Worm (Caenorhabditis elegans): ENCODE data around the gene slc-25A18.2.

Gene slc-25A18.2

ce11 chrIV:7477697-7478096 is 2.9 kb downstream of the slc-25A18.2 start:
- TF ChIP-seq klf-2 (GFP tag; conservative IDR thresholded peaks at IDR 0.05) = no peak
- no peak for TF ChIP-seq ref-1 (GFP tag; conservative IDR thresholded peaks at IDR 0.05)
- TF ChIP-seq ztf-23 (GFP tag; IDR thresholded peaks at IDR 0.05) = no peak
- TF ChIP-seq flt-1 (GFP tag; IDR thresholded peaks at IDR 0.05) = no peak
- TF ChIP-seq tab-1 (GFP tag; IDR thresholded peaks at IDR 0.05) = no peak
- TF ChIP-seq med-1 (GFP tag; optimal IDR thresholded peaks at IDR 0.05; ENCODE audit: insufficient read depth) = no peak
- TF ChIP-seq ztf-29 (GFP tag; IDR thresholded peaks at IDR 0.05) = no peak
- TF ChIP-seq cog-1 (tag; optimal IDR thresholded peaks at IDR 0.05) = no peak
- no peak for TF ChIP-seq T22C8.4 (GFP tag; IDR thresholded peaks at IDR 0.05)

DNA sequence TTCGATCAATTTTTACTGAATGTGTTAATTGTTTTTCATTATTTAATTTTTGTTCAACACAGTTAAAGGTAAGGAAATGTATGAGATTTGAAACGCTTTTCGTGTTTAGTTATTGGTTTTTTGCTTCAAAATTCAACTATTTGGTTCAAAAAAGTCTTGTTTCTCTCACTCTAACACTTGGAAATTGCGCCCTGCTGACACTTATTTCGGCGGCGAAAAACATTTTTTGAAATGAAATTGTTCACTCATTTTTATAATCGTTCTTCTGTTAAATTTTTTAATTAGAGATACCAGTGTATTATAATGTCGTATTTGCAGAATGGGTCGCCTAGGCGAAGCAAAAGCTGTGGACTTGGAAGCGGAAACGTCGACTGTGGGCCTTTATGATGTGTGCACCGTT is 3.3 kb downstream of the slc-25A18.2 start, which contains the start of gene rod-1:
Gene rod-1, plus strand, starts transcription at position 319 of the 400 bp plus-strand sequence.
- TF ChIP-seq flt-1 (GFP tag; IDR thresholded peaks at IDR 0.05) (no peak), klf-2 (GFP tag; conservative IDR thresholded peaks at IDR 0.05) (no peak), ztf-23 (GFP tag; IDR thresholded peaks at IDR 0.05) (no peak), tab-1 (GFP tag; IDR thresholded peaks at IDR 0.05) (no peak), med-1 (GFP tag; optimal IDR thresholded peaks at IDR 0.05; ENCODE audit: insufficient read depth) (no peak), cog-1 (tag; optimal IDR thresholded peaks at IDR 0.05) (no peak), ztf-29 (GFP tag; IDR thresholded peaks at IDR 0.05) (no peak)

DNA sequence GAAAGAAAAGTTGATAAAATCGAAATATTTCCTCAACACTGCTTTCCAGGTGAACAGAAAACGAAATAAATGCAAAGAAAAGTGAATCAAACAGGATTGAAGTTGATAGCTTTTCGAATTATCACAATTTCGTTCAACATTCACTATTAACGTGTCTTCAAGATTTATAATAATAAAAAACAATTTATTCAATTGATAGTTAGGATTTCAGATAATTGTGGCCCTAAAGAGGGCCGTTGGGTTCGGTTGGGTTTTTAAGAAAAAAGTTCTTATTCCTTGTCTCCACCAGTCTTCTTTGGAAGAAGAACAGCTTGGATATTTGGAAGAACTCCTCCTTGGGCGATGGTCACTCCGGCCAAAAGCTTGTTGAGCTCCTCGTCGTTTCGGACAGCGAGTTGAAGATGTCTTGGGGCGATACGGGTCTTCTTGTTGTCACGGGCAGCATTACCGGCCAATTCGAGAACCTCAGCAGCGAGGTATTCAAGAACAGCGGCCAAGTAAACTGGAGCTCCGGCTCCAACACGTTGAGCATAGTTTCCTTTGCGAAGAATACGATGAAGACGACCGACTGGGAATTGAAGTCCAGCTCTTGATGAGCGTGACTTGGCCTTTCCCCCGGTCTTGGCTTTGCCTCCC is 10.8 kb downstream of the slc-25A18.2 start:
- TF ChIP-seq tab-1 (GFP tag; IDR thresholded peaks at IDR 0.05) = 0 out of 2 replicates have a peak, but pooled peaks have one; percentile 8
- TF ChIP-seq ref-1 (GFP tag; conservative IDR thresholded peaks at IDR 0.05) = peak; percentile 32; the same call in 1 of the 2 replicates
- 0 out of 2 replicates have a peak, but pooled peaks have one; percentile 9 for TF ChIP-seq ztf-23 (GFP tag; IDR thresholded peaks at IDR 0.05)

ce11 chrIV:7486201-7486947 is 11.5 kb downstream of the slc-25A18.2 start, which contains the start of the genes his-61 and his-62:
TSS of gene his-61 (minus strand) at chrIV:7486217.
TSS of gene his-62 (plus strand) at chrIV:7486545.
- TF ChIP-seq flt-1 (GFP tag; IDR thresholded peaks at IDR 0.05) (peak; percentile 58), med-1 (GFP tag; optimal IDR thresholded peaks at IDR 0.05; ENCODE audit: insufficient read depth) (no peak), cog-1 (tag; optimal IDR thresholded peaks at IDR 0.05) (peak; percentile 97), ztf-23 (GFP tag; IDR thresholded peaks at IDR 0.05) (0 out of 2 replicates have a peak, but pooled peaks have one; percentile 4), tab-1 (GFP tag; IDR thresholded peaks at IDR 0.05) (no peak), klf-2 (GFP tag; conservative IDR thresholded peaks at IDR 0.05) (peak; percentile 73), ztf-29 (GFP tag; IDR thresholded peaks at IDR 0.05) (no peak; the same call in 1 of the 2 replicates)

- no peak; the same call in 1 of the 2 replicates for TF ChIP-seq tab-1 (GFP tag; IDR thresholded peaks at IDR 0.05)
- peak; percentile 60 for TF ChIP-seq cog-1 (tag; optimal IDR thresholded peaks at IDR 0.05)
- peak; percentile 90 for TF ChIP-seq flt-1 (GFP tag; IDR thresholded peaks at IDR 0.05)
- peak; percentile 67; the same call in 1 of the 2 replicates for TF ChIP-seq ztf-23 (GFP tag; IDR thresholded peaks at IDR 0.05)
- TF ChIP-seq klf-2 (GFP tag; conservative IDR thresholded peaks at IDR 0.05) = no peak
- no peak for TF ChIP-seq med-1 (GFP tag; optimal IDR thresholded peaks at IDR 0.05; ENCODE audit: insufficient read depth)
- no peak; the same call in 1 of the 2 replicates for TF ChIP-seq ztf-29 (GFP tag; IDR thresholded peaks at IDR 0.05)
- 0 out of 2 replicates have a peak, but pooled peaks have one; percentile 6 for TF ChIP-seq T22C8.4 (GFP tag; IDR thresholded peaks at IDR 0.05)
- TF ChIP-seq ref-1 (GFP tag; conservative IDR thresholded peaks at IDR 0.05) = no peak
These were observed 13.0 kb downstream of the slc-25A18.2 start, which contains the start of the genes his-60 and his-59 for ce11 chrIV:7487554-7488456. TSS of gene his-60 (minus strand) at chrIV:7487992. TSS of gene his-59 (plus strand) at chrIV:7488249.

- peak; percentile 65 for TF ChIP-seq flt-1 (GFP tag; IDR thresholded peaks at IDR 0.05)
- no peak for TF ChIP-seq klf-2 (GFP tag; conservative IDR thresholded peaks at IDR 0.05)
These were observed 13.6 kb downstream of the slc-25A18.2 start for ce11 chrIV:7488457-7488783.

ce11 chrIV:7491464-7491863 is 16.6 kb downstream of the slc-25A18.2 start, which contains the start of gene F55G1.1:
TSS of gene F55G1.1 (plus strand) at chrIV:7491764.
- TF ChIP-seq ztf-23 (GFP tag; IDR thresholded peaks at IDR 0.05) = no peak
- TF ChIP-seq klf-2 (GFP tag; conservative IDR thresholded peaks at IDR 0.05) = no peak
- no peak for TF ChIP-seq cog-1 (tag; optimal IDR thresholded peaks at IDR 0.05)
- no peak for TF ChIP-seq med-1 (GFP tag; optimal IDR thresholded peaks at IDR 0.05; ENCODE audit: insufficient read depth)
- no peak for TF ChIP-seq ref-1 (GFP tag; conservative IDR thresholded peaks at IDR 0.05)
- no peak for TF ChIP-seq flt-1 (GFP tag; IDR thresholded peaks at IDR 0.05)
- no peak for TF ChIP-seq tab-1 (GFP tag; IDR thresholded peaks at IDR 0.05)
- no peak for TF ChIP-seq T22C8.4 (GFP tag; IDR thresholded peaks at IDR 0.05)
- TF ChIP-seq ztf-29 (GFP tag; IDR thresholded peaks at IDR 0.05) = no peak

DNA sequence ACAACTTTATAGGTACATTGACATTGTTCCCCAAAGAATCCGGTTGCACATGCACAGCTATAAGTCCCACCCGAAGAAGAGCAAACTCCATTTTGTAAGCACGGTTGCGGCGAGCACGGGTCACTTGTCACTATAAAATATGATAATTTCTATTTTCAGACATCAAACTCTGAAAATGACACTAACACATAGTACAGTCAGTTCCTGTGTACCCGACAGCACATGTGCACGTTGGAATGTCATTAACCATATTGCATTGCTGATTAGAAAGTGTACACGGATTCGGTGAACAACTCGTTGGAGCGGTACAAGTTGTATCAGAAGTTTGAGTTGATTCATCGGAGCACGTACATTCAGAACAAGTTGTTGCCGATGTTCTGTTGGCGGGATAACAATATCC is 22.4 kb downstream of the slc-25A18.2 start:
- no peak for TF ChIP-seq cog-1 (tag; optimal IDR thresholded peaks at IDR 0.05)
- no peak for TF ChIP-seq med-1 (GFP tag; optimal IDR thresholded peaks at IDR 0.05; ENCODE audit: insufficient read depth)
- no peak for TF ChIP-seq ref-1 (GFP tag; conservative IDR thresholded peaks at IDR 0.05)
- TF ChIP-seq klf-2 (GFP tag; conservative IDR thresholded peaks at IDR 0.05) = no peak
- TF ChIP-seq ztf-23 (GFP tag; IDR thresholded peaks at IDR 0.05) = no peak
- no peak for TF ChIP-seq tab-1 (GFP tag; IDR thresholded peaks at IDR 0.05)
- no peak for TF ChIP-seq T22C8.4 (GFP tag; IDR thresholded peaks at IDR 0.05)
- no peak for TF ChIP-seq ztf-29 (GFP tag; IDR thresholded peaks at IDR 0.05)
- no peak for TF ChIP-seq flt-1 (GFP tag; IDR thresholded peaks at IDR 0.05)

ce11 chrIV:7497750-7498149 is 22.9 kb downstream of the slc-25A18.2 start, which contains the start of gene egas-4:
TSS of gene egas-4 (minus strand) at chrIV:7497850.
- TF ChIP-seq T22C8.4 (GFP tag; IDR thresholded peaks at IDR 0.05) = no peak
- no peak for TF ChIP-seq ref-1 (GFP tag; conservative IDR thresholded peaks at IDR 0.05)
- no peak for TF ChIP-seq flt-1 (GFP tag; IDR thresholded peaks at IDR 0.05)
- TF ChIP-seq cog-1 (tag; optimal IDR thresholded peaks at IDR 0.05) = no peak
- TF ChIP-seq ztf-29 (GFP tag; IDR thresholded peaks at IDR 0.05) = no peak
- no peak for TF ChIP-seq tab-1 (GFP tag; IDR thresholded peaks at IDR 0.05)
- TF ChIP-seq klf-2 (GFP tag; conservative IDR thresholded peaks at IDR 0.05) = no peak
- TF ChIP-seq med-1 (GFP tag; optimal IDR thresholded peaks at IDR 0.05; ENCODE audit: insufficient read depth) = no peak
- TF ChIP-seq ztf-23 (GFP tag; IDR thresholded peaks at IDR 0.05) = no peak
